Fruit fly (Drosophila melanogaster) whole organism, embryonic: ENCODE results near the gene CG8925.
A peak's percentile ranks its signal among the peaks of the same experiment; 100 is the strongest.

ENCODE experiments used
- CG12236 ChIP-seq: fragments of 200-800 bp; sonication (Bioruptor generic); optimal IDR thresholded peaks from 2 replicates; lab custom pipeline; 2016; ENCODE audit warnings: missing biosample characterization, missing genetic modification characterization
- CG15601 ChIP-seq: fragments of 200-800 bp; sonication (Bioruptor generic); optimal IDR thresholded peaks from 3 replicates; lab custom pipeline; 2019; ENCODE audit warnings: missing biosample characterization, mild to moderate bottlenecking, missing genetic modification characterization, moderate library complexity
- CG17361 ChIP-seq: fragments of 200-800 bp; sonication (Bioruptor generic); IDR thresholded peaks from 3 replicates; pipeline ENCODE4 v1.3.6; 2022; ENCODE audit warnings: missing biosample characterization, missing genetic modification characterization
- CG2129 ChIP-seq: fragments of 200-800 bp; sonication (Bioruptor generic); IDR thresholded peaks from 2 replicates; pipeline ENCODE4 v1.3.6; 2022; ENCODE audit warnings: missing biosample characterization, missing genetic modification characterization; ENCODE audit not compliant: partially characterized antibody
- CG2678 ChIP-seq: fragments of 200-800 bp; sonication (Bioruptor generic); optimal IDR thresholded peaks from 3 replicates; lab custom pipeline; 2019; ENCODE audit warnings: missing biosample characterization, mild to moderate bottlenecking, missing genetic modification characterization, moderate library complexity
- CG3163 ChIP-seq: fragments of 200-800 bp; sonication (Bioruptor generic); optimal IDR thresholded peaks from 3 replicates; lab custom pipeline; 2016; ENCODE audit warnings: missing biosample characterization, missing genetic modification characterization
- CG4328 ChIP-seq: fragments of 200-800 bp; sonication (Bioruptor generic); optimal IDR thresholded peaks from 3 replicates; lab custom pipeline; 2017; ENCODE audit warnings: missing biosample characterization, missing genetic modification reagents, missing genetic modification characterization
- CG4404 ChIP-seq: fragments of 200-800 bp; sonication (Bioruptor generic); IDR thresholded peaks from 2 replicates; pipeline ENCODE4 v1.3.6; 2022; ENCODE audit warnings: missing biosample characterization, missing genetic modification characterization
- CG5245 ChIP-seq: fragments of 200-800 bp; sonication (Bioruptor generic); optimal IDR thresholded peaks from 3 replicates; lab custom pipeline; 2016; ENCODE audit warnings: missing biosample characterization, missing genetic modification characterization
- CG6689 ChIP-seq: fragments of 200-800 bp; sonication (Bioruptor generic); IDR thresholded peaks from 2 replicates; pipeline ENCODE4 v1.3.6; 2022; ENCODE audit warnings: missing biosample characterization, missing genetic modification characterization
- CG6813 ChIP-seq: fragments of 200-800 bp; sonication (Bioruptor generic); optimal IDR thresholded peaks from 2 replicates; lab custom pipeline; 2017; ENCODE audit warnings: missing biosample characterization, missing genetic modification characterization, mild to moderate bottlenecking, moderate library complexity, missing genetic modification reagents
- Dek ChIP-seq: fragments of 200-800 bp; sonication (Bioruptor generic); optimal IDR thresholded peaks from 3 replicates; lab custom pipeline; 2019; ENCODE audit warnings: missing biosample characterization, mild to moderate bottlenecking, missing genetic modification characterization, moderate library complexity
- Dip2 ChIP-seq: fragments of 200-800 bp; sonication (Bioruptor generic); IDR thresholded peaks from 2 replicates; pipeline ENCODE4 v1.3.6; 2022; ENCODE audit warnings: missing biosample characterization, missing genetic modification characterization
- Dll ChIP-seq: fragments of 200-800 bp; sonication (Bioruptor generic); IDR thresholded peaks from 4 replicates; pipeline ENCODE4 v1.3.6; 2022; ENCODE audit warnings: missing biosample characterization, missing genetic modification characterization; ENCODE audit not compliant: partially characterized antibody
- Drgx ChIP-seq: fragments of 200-800 bp; sonication (Bioruptor generic); IDR thresholded peaks from 2 replicates; pipeline ENCODE4 v1.3.6; 2022; ENCODE audit warnings: missing biosample characterization, missing genetic modification characterization
- E2f1 ChIP-seq: fragments of 200-800 bp; sonication (Bioruptor generic); IDR thresholded peaks from 2 replicates; pipeline ENCODE4 v1.3.6; 2022; ENCODE audit warnings: missing biosample characterization, missing genetic modification characterization
- Ets97D ChIP-seq: fragments of 200-800 bp; sonication (Bioruptor generic); optimal IDR thresholded peaks from 3 replicates; lab custom pipeline; 2016; ENCODE audit warnings: missing biosample characterization, missing genetic modification characterization
- Gug ChIP-seq: fragments of 200-800 bp; sonication (Bioruptor generic); IDR thresholded peaks from 4 replicates; pipeline ENCODE4 v1.3.6; 2022; ENCODE audit warnings: missing biosample characterization, missing genetic modification characterization
- Hey ChIP-seq: fragments of 200-800 bp; sonication (Bioruptor generic); optimal IDR thresholded peaks from 3 replicates; lab custom pipeline; 2018; ENCODE audit warnings: missing biosample characterization, mild to moderate bottlenecking, missing genetic modification characterization
- Mes4 ChIP-seq: fragments of 200-800 bp; sonication (Bioruptor generic); optimal IDR thresholded peaks from 2 replicates; lab custom pipeline; 2016; ENCODE audit warnings: missing biosample characterization, missing genetic modification characterization
- Optix ChIP-seq: fragments of 200-800 bp; sonication (Bioruptor generic); IDR thresholded peaks from 3 replicates; pipeline ENCODE4 v1.3.6; 2022; ENCODE audit warnings: missing biosample characterization, missing genetic modification characterization
- Rfx ChIP-seq: fragments of 200-800 bp; sonication (Bioruptor generic); IDR thresholded peaks from 2 replicates; pipeline ENCODE4 v1.3.6; 2022; ENCODE audit warnings: missing biosample characterization, missing genetic modification characterization
- Rx ChIP-seq: fragments of 200-800 bp; sonication (Bioruptor generic); IDR thresholded peaks from 2 replicates; pipeline ENCODE4 v1.3.6; 2022; ENCODE audit warnings: missing biosample characterization, missing genetic modification characterization
- Stat92E ChIP-seq, 3 experiments: fragments of >200 bp in 2 of 3; fragments of 200-800 bp in 1 of 3; sonication (Bioruptor generic) in 1 of 3; optimal IDR thresholded peaks; 2 replicates each; lab custom pipeline; 2017 to 2019; ENCODE audit warnings: missing biosample characterization in 3 of 3, missing genetic modification characterization in 3 of 3, mild to moderate bottlenecking in 1 of 3, moderate library complexity in 1 of 3
- Vsx1 ChIP-seq: fragments of 200-800 bp; sonication (Bioruptor generic); optimal IDR thresholded peaks from 2 replicates; lab custom pipeline; 2017; ENCODE audit warnings: missing biosample characterization, mild to moderate bottlenecking, missing genetic modification characterization, missing genetic modification reagents
- ash1 ChIP-seq: fragments of 200-800 bp; sonication (Bioruptor generic); optimal IDR thresholded peaks from 2 replicates; lab custom pipeline; 2018; ENCODE audit warnings: missing biosample characterization, mild to moderate bottlenecking, missing genetic modification characterization
- ato ChIP-seq: fragments of 200-800 bp; sonication (Bioruptor generic); IDR thresholded peaks from 2 replicates; pipeline ENCODE4 v1.3.6; 2022; ENCODE audit warnings: missing biosample characterization, missing genetic modification characterization; ENCODE audit not compliant: partially characterized antibody
- bsh ChIP-seq, 2 experiments: fragments of 200-800 bp; sonication (Bioruptor generic); optimal IDR thresholded peaks; 2 replicates each; lab custom pipeline; 2017 to 2018; ENCODE audit warnings: mild to moderate bottlenecking in 2 of 2, missing biosample characterization in 2 of 2, missing genetic modification characterization in 2 of 2, moderate library complexity in 1 of 2
- cad ChIP-seq: fragments of >200 bp; optimal IDR thresholded peaks from 2 replicates; lab custom pipeline; 2017; ENCODE audit warnings: missing biosample characterization, missing genetic modification characterization
- chm ChIP-seq: fragments of 200-800 bp; sonication (Bioruptor generic); IDR thresholded peaks from 2 replicates; pipeline ENCODE4 v1.3.6; 2022; ENCODE audit warnings: missing biosample characterization, missing genetic modification characterization
- corto ChIP-seq: fragments of 200-800 bp; sonication (Bioruptor generic); optimal IDR thresholded peaks from 2 replicates; lab custom pipeline; 2016; ENCODE audit warnings: missing biosample characterization, mild to moderate bottlenecking, missing genetic modification characterization, moderate library complexity
- croc ChIP-seq: fragments of 200-800 bp; sonication (Bioruptor generic); conservative IDR thresholded peaks from 3 replicates; pipeline ENCODE4 v1.3.6; 2022; ENCODE audit warnings: missing biosample characterization, missing genetic modification characterization
- cwo ChIP-seq: fragments of 200-800 bp; sonication (Bioruptor generic); optimal IDR thresholded peaks from 3 replicates; lab custom pipeline; 2017; ENCODE audit warnings: missing biosample characterization, missing genetic modification characterization, mild to moderate bottlenecking, moderate library complexity, missing genetic modification reagents
- danr ChIP-seq: fragments of 200-800 bp; sonication (Bioruptor generic); IDR thresholded peaks from 2 replicates; pipeline ENCODE4 v1.3.6; 2022; ENCODE audit warnings: missing biosample characterization, missing genetic modification characterization
- dpn ChIP-seq, 2 experiments: fragments of 200-800 bp; sonication (Bioruptor generic); optimal IDR thresholded peaks; 3 replicates each; lab custom pipeline; 2016; ENCODE audit warnings: missing biosample characterization in 2 of 2, missing genetic modification characterization in 2 of 2
- ewg ChIP-seq: fragments of 200-800 bp; sonication (Bioruptor generic); optimal IDR thresholded peaks from 3 replicates; lab custom pipeline; 2017; ENCODE audit warnings: mild to moderate bottlenecking, missing biosample characterization, missing genetic modification reagents, missing genetic modification characterization
- fd102C ChIP-seq: fragments of 200-800 bp; sonication (Bioruptor generic); optimal IDR thresholded peaks from 2 replicates; lab custom pipeline; 2018; ENCODE audit warnings: missing biosample characterization, mild to moderate bottlenecking, missing genetic modification characterization, moderate library complexity
- grau ChIP-seq: fragments of 200-800 bp; optimal IDR thresholded peaks from 3 replicates; lab custom pipeline; 2019; ENCODE audit warnings: missing biosample characterization, mild to moderate bottlenecking, missing genetic modification characterization, moderate library complexity
- hb ChIP-seq: fragments of 200-800 bp; sonication (Bioruptor generic); IDR thresholded peaks from 3 replicates; pipeline ENCODE4 v1.3.6; 2022; ENCODE audit warnings: missing biosample characterization, missing genetic modification characterization; ENCODE audit not compliant: partially characterized antibody
- kni ChIP-seq: fragments of 200-800 bp; sonication (Bioruptor generic); optimal IDR thresholded peaks from 3 replicates; lab custom pipeline; 2017; ENCODE audit warnings: mild to moderate bottlenecking, missing biosample characterization, missing genetic modification reagents, missing genetic modification characterization
- lbe ChIP-seq: fragments of 200-800 bp; sonication (Bioruptor generic); optimal IDR thresholded peaks from 2 replicates; lab custom pipeline; 2016; ENCODE audit warnings: missing biosample characterization, mild to moderate bottlenecking, missing genetic modification characterization
- mirr ChIP-seq: fragments of 200-800 bp; sonication (Bioruptor generic); optimal IDR thresholded peaks from 3 replicates; lab custom pipeline; 2018; ENCODE audit warnings: missing biosample characterization, mild to moderate bottlenecking, missing genetic modification characterization
- nerfin-1 ChIP-seq: fragments of 200-800 bp; sonication (Bioruptor generic); optimal IDR thresholded peaks from 3 replicates; lab custom pipeline; 2019; ENCODE audit warnings: missing biosample characterization, mild to moderate bottlenecking, missing genetic modification characterization, moderate library complexity
- oc ChIP-seq: fragments of 200-800 bp; sonication (Bioruptor generic); optimal IDR thresholded peaks from 2 replicates; lab custom pipeline; 2018; ENCODE audit warnings: missing biosample characterization, mild to moderate bottlenecking, missing genetic modification characterization, moderate library complexity
- ranshi ChIP-seq: fragments of 200-800 bp; sonication (Bioruptor generic); IDR thresholded peaks from 2 replicates; pipeline ENCODE4 v1.3.6; 2022; ENCODE audit warnings: missing biosample characterization, missing genetic modification characterization
- ro ChIP-seq: fragments of 200-800 bp; sonication (Bioruptor generic); IDR thresholded peaks from 2 replicates; pipeline ENCODE4 v1.3.6; 2022; ENCODE audit warnings: missing biosample characterization, missing genetic modification characterization
- tgo ChIP-seq: fragments of 200-800 bp; sonication (Bioruptor generic); IDR thresholded peaks from 3 replicates; pipeline ENCODE4 v1.3.6; 2022; ENCODE audit warnings: missing biosample characterization, missing genetic modification characterization
- tin ChIP-seq: fragments of 200-800 bp; sonication (Bioruptor generic); optimal IDR thresholded peaks from 3 replicates; lab custom pipeline; 2016; ENCODE audit warnings: missing biosample characterization, missing genetic modification characterization
- zfh1 ChIP-seq: fragments of 200-800 bp; sonication (Bioruptor generic); IDR thresholded peaks from 3 replicates; pipeline ENCODE4 v1.3.6; 2022; ENCODE audit warnings: missing biosample characterization, missing genetic modification characterization

CG8925 gene

dm6 chr3R:16228719-16229704 is 57.2 kb downstream of the CG8925 start (continued):
- no peak for TF ChIP-seq Dip2 (GFP tag; lab: Robert Waterston, UW)
- TF ChIP-seq Dll (GFP tag; lab: Robert Waterston, UW) = no peak
- no peak for TF ChIP-seq CG4328 (GFP tag; lab: Kevin White, UChicago)
- TF ChIP-seq fd102C = no peak
- TF ChIP-seq Rx (GFP tag; lab: Robert Waterston, UW) = no peak
- no peak for TF ChIP-seq Drgx
- TF ChIP-seq Dek (tag; lab: Kevin White, UChicago) = no peak
- no peak for TF ChIP-seq Rfx (GFP tag; lab: Robert Waterston, UW)
- no peak for TF ChIP-seq CG2129 (GFP tag; lab: Robert Waterston, UW)
- TF ChIP-seq E2f1 = no peak
- no peak for TF ChIP-seq CG15601
- no peak for TF ChIP-seq oc (tag; lab: Kevin White, UChicago)
- TF ChIP-seq Mes4 (GFP tag; lab: Kevin White, UChicago) = no peak
- peak; percentile 39 for TF ChIP-seq lbe (GFP tag; lab: Kevin White, UChicago)
- peak; percentile 38 for TF ChIP-seq corto
- no peak for TF ChIP-seq bsh (GFP tag; optimal IDR thresholded peaks at IDR 0.05; lab: Kevin White, UChicago)
- TF ChIP-seq cad = peak; percentile 12
- TF ChIP-seq danr (GFP tag; lab: Robert Waterston, UW) = no peak
- TF ChIP-seq croc (GFP tag; lab: Robert Waterston, UW) = no peak
- no peak for TF ChIP-seq ato (GFP tag; lab: Robert Waterston, UW)
- TF ChIP-seq Ets97D (GFP tag; lab: Kevin White, UChicago) = no peak
- TF ChIP-seq mirr (GFP tag; lab: Kevin White, UChicago) = no peak
- peak; percentile 7 for TF ChIP-seq CG3163 (GFP tag; lab: Kevin White, UChicago)
- TF ChIP-seq tin (GFP tag; lab: Kevin White, UChicago) = no peak
- no peak for TF ChIP-seq ranshi (GFP tag; lab: Robert Waterston, UW)
- peak; percentile 54 for TF ChIP-seq nerfin-1
- TF ChIP-seq ewg (GFP tag; lab: Kevin White, UChicago) = no peak
- TF ChIP-seq CG2678 (tag; lab: Kevin White, UChicago) = peak; percentile 10
- no peak for TF ChIP-seq CG5245
- TF ChIP-seq chm (GFP tag; lab: Robert Waterston, UW) = no peak
- no peak for TF ChIP-seq tgo (GFP tag; lab: Robert Waterston, UW)
- peak; percentile 71 for TF ChIP-seq Hey (tag; lab: Kevin White, UChicago)
- TF ChIP-seq CG6689 (GFP tag; lab: Robert Waterston, UW) = no peak
- TF ChIP-seq CG12236 = no peak
- no peak for TF ChIP-seq Gug (GFP tag; lab: Robert Waterston, UW)
- no peak for TF ChIP-seq CG6813
- TF ChIP-seq Optix = no peak
- TF ChIP-seq cwo (GFP tag; lab: Kevin White, UChicago) = peak; percentile 99
- no peak for TF ChIP-seq hb (GFP tag; lab: Robert Waterston, UW)
- TF ChIP-seq dpn (GFP tag; optimal IDR thresholded peaks at IDR 0.05; lab: Kevin White, UChicago) = no peak
- no peak for TF ChIP-seq zfh1 (GFP tag; lab: Robert Waterston, UW)
- TF ChIP-seq grau (tag; lab: Kevin White, UChicago) = peak; percentile 51
- TF ChIP-seq Vsx1 (GFP tag; lab: Kevin White, UChicago) = peak; percentile 18
- peak; percentile 59 for TF ChIP-seq kni (GFP tag; lab: Kevin White, UChicago)
- no peak for TF ChIP-seq CG4404 (GFP tag; lab: Robert Waterston, UW)
- no peak for TF ChIP-seq CG17361 (GFP tag; lab: Robert Waterston, UW)
- TF ChIP-seq ro (GFP tag; lab: Robert Waterston, UW) = no peak
- TF ChIP-seq Stat92E (GFP tag; optimal IDR thresholded peaks at IDR 0.05; lab: Kevin White, UChicago) = no peak
- no peak for TF ChIP-seq ash1
